Worm (Caenorhabditis elegans) whole organism, late embryonic: ENCODE measurements around the gene F54B8.1.

Experiments
- C38D4.7 ChIP-seq: fragments of 200-800 bp; sonication (Bioruptor generic); optimal IDR thresholded peaks from 2 replicates; lab custom pipeline; 2018; ENCODE audit warnings: mild to moderate bottlenecking, missing genetic modification characterization, moderate library complexity, missing compliant biosample characterization
- T23F11.4 ChIP-seq: fragments of 200-800 bp; sonication (Bioruptor generic); optimal IDR thresholded peaks from 2 replicates; lab custom pipeline; 2018; ENCODE audit warnings: mild to moderate bottlenecking, missing genetic modification characterization, missing compliant biosample characterization
- Y22D7AL.16 ChIP-seq: sonication (generic microtip); optimal IDR thresholded peaks from 2 replicates; lab custom pipeline; 2016; ENCODE audit warnings: missing genetic modification characterization, missing compliant biosample characterization
- ahr-1 ChIP-seq: sonication (generic microtip); optimal IDR thresholded peaks from 2 replicates; lab custom pipeline; 2016; ENCODE audit warnings: missing genetic modification characterization, missing compliant biosample characterization
- ceh-18 ChIP-seq: sonication (generic microtip); optimal IDR thresholded peaks from 2 replicates; lab custom pipeline; 2016; ENCODE audit warnings: missing genetic modification characterization, missing compliant biosample characterization
- ceh-19 ChIP-seq: fragments of 200-800 bp; sonication (Bioruptor generic); optimal IDR thresholded peaks from 2 replicates; lab custom pipeline; 2018; ENCODE audit warnings: mild to moderate bottlenecking, missing genetic modification characterization, missing compliant biosample characterization
- ceh-2 ChIP-seq: sonication (generic microtip); optimal IDR thresholded peaks from 2 replicates; lab custom pipeline; 2016; ENCODE audit warnings: missing genotype, missing genetic modification characterization, missing compliant biosample characterization
- ceh-22 ChIP-seq: sonication (generic microtip); optimal IDR thresholded peaks from 2 replicates; lab custom pipeline; 2017; ENCODE audit warnings: missing biosample characterization, missing genetic modification characterization
- ceh-30 ChIP-seq: fragments of 150-350 bp; optimal IDR thresholded peaks from 2 replicates; lab custom pipeline; 2014; ENCODE audit warnings: missing biosample characterization, missing genetic modification characterization
- ceh-31 ChIP-seq: sonication (generic microtip); optimal IDR thresholded peaks from 2 replicates; lab custom pipeline; 2016; ENCODE audit warnings: missing genetic modification characterization, missing compliant biosample characterization
- ceh-34 ChIP-seq: sonication (generic microtip); optimal IDR thresholded peaks from 2 replicates; lab custom pipeline; 2016; ENCODE audit warnings: mild to moderate bottlenecking, missing genetic modification characterization, missing compliant biosample characterization
- ceh-48 ChIP-seq: sonication (generic microtip); optimal IDR thresholded peaks from 2 replicates; lab custom pipeline; 2016; ENCODE audit warnings: missing genetic modification characterization, inconsistent platforms, missing compliant biosample characterization
- ceh-6 ChIP-seq: fragments of 200-800 bp; sonication (Bioruptor generic); optimal IDR thresholded peaks from 2 replicates; lab custom pipeline; 2018; ENCODE audit warnings: mild to moderate bottlenecking, missing genetic modification characterization, missing compliant biosample characterization
- dve-1 ChIP-seq: sonication (generic microtip); optimal IDR thresholded peaks from 2 replicates; lab custom pipeline; 2017; ENCODE audit warnings: antibody characterized with exemption, mild to moderate bottlenecking, missing genetic modification characterization, missing compliant biosample characterization
- elt-2 ChIP-seq: sonication (generic microtip); optimal IDR thresholded peaks from 2 replicates; lab custom pipeline; 2016; ENCODE audit warnings: missing genetic modification reagents, missing genetic modification characterization, missing compliant biosample characterization
- elt-4 ChIP-seq: sonication (generic microtip); optimal IDR thresholded peaks from 2 replicates; lab custom pipeline; 2016; ENCODE audit warnings: missing genetic modification characterization, missing compliant biosample characterization
- ets-4 ChIP-seq: sonication (generic microtip); optimal IDR thresholded peaks from 2 replicates; lab custom pipeline; 2016; ENCODE audit warnings: missing genetic modification characterization, missing compliant biosample characterization
- fax-1 ChIP-seq: sonication (generic microtip); optimal IDR thresholded peaks from 2 replicates; lab custom pipeline; 2016; ENCODE audit warnings: missing genotype, missing genetic modification characterization, missing compliant biosample characterization
- fkh-10 ChIP-seq: fragments of 150-350 bp; optimal IDR thresholded peaks from 2 replicates; lab custom pipeline; 2014; ENCODE audit warnings: missing biosample characterization, missing genetic modification reagents, missing genetic modification characterization
- fkh-6 ChIP-seq: sonication (generic microtip); optimal IDR thresholded peaks from 2 replicates; lab custom pipeline; 2016; ENCODE audit warnings: missing genetic modification characterization, missing compliant biosample characterization
- gmeb-2 ChIP-seq: sonication (generic microtip); optimal IDR thresholded peaks from 2 replicates; lab custom pipeline; 2016; ENCODE audit warnings: missing genetic modification characterization, inconsistent platforms, missing compliant biosample characterization
- hlh-13 ChIP-seq: fragments of 200-800 bp; sonication (Bioruptor generic); optimal IDR thresholded peaks from 2 replicates; lab custom pipeline; 2018; ENCODE audit warnings: mild to moderate bottlenecking, missing genetic modification characterization, missing compliant biosample characterization
- hlh-15 ChIP-seq: sonication (generic microtip); optimal IDR thresholded peaks from 2 replicates; lab custom pipeline; 2016; ENCODE audit warnings: missing genetic modification characterization, missing compliant biosample characterization
- hlh-30 ChIP-seq: sonication (generic microtip); optimal IDR thresholded peaks from 2 replicates; lab custom pipeline; 2017; ENCODE audit warnings: antibody characterized with exemption, missing genetic modification characterization, missing compliant biosample characterization; ENCODE audit not compliant: insufficient read depth
- hlh-8 ChIP-seq: sonication (generic microtip); optimal IDR thresholded peaks from 2 replicates; lab custom pipeline; 2016; ENCODE audit warnings: missing genotype, missing genetic modification characterization, missing compliant biosample characterization
- lin-11 ChIP-seq: fragments of 200-800 bp; sonication (Bioruptor generic); optimal IDR thresholded peaks from 2 replicates; lab custom pipeline; 2018; ENCODE audit warnings: mild to moderate bottlenecking, missing genetic modification characterization, missing compliant biosample characterization
- madf-2 ChIP-seq: sonication (generic microtip); optimal IDR thresholded peaks from 2 replicates; lab custom pipeline; 2017; ENCODE audit warnings: missing genetic modification characterization, missing compliant biosample characterization
- mec-3 ChIP-seq: sonication (generic microtip); optimal IDR thresholded peaks from 2 replicates; lab custom pipeline; 2016; ENCODE audit warnings: borderline replicate concordance, missing genetic modification characterization, missing compliant biosample characterization
- nfya-1 ChIP-seq: sonication (generic microtip); optimal IDR thresholded peaks from 2 replicates; lab custom pipeline; 2017; ENCODE audit warnings: missing genetic modification characterization, mild to moderate bottlenecking, missing compliant biosample characterization, antibody characterized with exemption, moderate library complexity
- pag-3 ChIP-seq: sonication (generic microtip); optimal IDR thresholded peaks from 2 replicates; lab custom pipeline; 2016; ENCODE audit warnings: missing compliant biosample characterization, missing genetic modification characterization, borderline replicate concordance
- pat-9 ChIP-seq: fragments of 200-800 bp; sonication (Bioruptor generic); optimal IDR thresholded peaks from 2 replicates; lab custom pipeline; 2018; ENCODE audit warnings: mild to moderate bottlenecking, missing genetic modification characterization, moderate library complexity, missing compliant biosample characterization
- pha-2 ChIP-seq: sonication (generic microtip); optimal IDR thresholded peaks from 2 replicates; lab custom pipeline; 2017; ENCODE audit warnings: mild to moderate bottlenecking, missing genetic modification characterization, missing compliant biosample characterization
- pha-4 ChIP-seq: fragments of 150-350 bp; optimal IDR thresholded peaks from 2 replicates; lab custom pipeline; 2018; ENCODE audit warnings: missing biosample characterization, missing genetic modification reagents, missing genetic modification characterization
- pqm-1 ChIP-seq: sonication (generic microtip); optimal IDR thresholded peaks from 2 replicates; lab custom pipeline; 2016; ENCODE audit warnings: missing genetic modification characterization, missing compliant biosample characterization
- pros-1 ChIP-seq: fragments of 150-350 bp; optimal IDR thresholded peaks from 2 replicates; lab custom pipeline; 2014; ENCODE audit warnings: missing biosample characterization, missing genetic modification reagents, missing genetic modification characterization
- rnt-1 ChIP-seq: sonication (generic microtip); optimal IDR thresholded peaks from 2 replicates; lab custom pipeline; 2016; ENCODE audit warnings: missing genetic modification characterization, missing compliant biosample characterization
- sox-4 ChIP-seq: sonication (generic microtip); optimal IDR thresholded peaks from 2 replicates; lab custom pipeline; 2017; ENCODE audit warnings: mild to moderate bottlenecking, missing genetic modification characterization, inconsistent platforms, missing compliant biosample characterization
- syd-9 ChIP-seq: sonication (generic microtip); optimal IDR thresholded peaks from 2 replicates; lab custom pipeline; 2016; ENCODE audit warnings: mild to moderate bottlenecking, missing genetic modification characterization, moderate library complexity, missing compliant biosample characterization
- ttx-3 ChIP-seq: sonication (generic microtip); optimal IDR thresholded peaks from 2 replicates; lab custom pipeline; 2016; ENCODE audit warnings: missing genetic modification reagents, missing genetic modification characterization, missing compliant biosample characterization
- unc-3 ChIP-seq, 2 experiments: fragments of 200-800 bp in 1 of 2; sonication (Bioruptor generic) in 1 of 2; sonication (generic microtip) in 1 of 2; conservative IDR thresholded peaks in 1 of 2; optimal IDR thresholded peaks in 1 of 2; 2 replicates each; pipeline versions ENCODE4 v1.3.6 to Lab custom; 2016 to 2022; ENCODE audit warnings: missing compliant biosample characterization in 2 of 2, missing genetic modification characterization in 2 of 2, missing genetic modification reagents in 1 of 2
- unc-42 ChIP-seq: sonication (generic microtip); optimal IDR thresholded peaks from 2 replicates; lab custom pipeline; 2016; ENCODE audit warnings: missing genotype, missing genetic modification characterization, missing compliant biosample characterization
- unc-55 ChIP-seq: sonication (generic microtip); optimal IDR thresholded peaks from 2 replicates; lab custom pipeline; 2017; ENCODE audit warnings: missing biosample characterization, missing genetic modification reagents, missing genetic modification characterization
- unc-86 ChIP-seq: sonication (generic microtip); optimal IDR thresholded peaks from 2 replicates; lab custom pipeline; 2016; ENCODE audit warnings: missing genetic modification characterization, missing compliant biosample characterization
- zip-5 ChIP-seq: sonication (generic microtip); optimal IDR thresholded peaks from 2 replicates; lab custom pipeline; 2016; ENCODE audit warnings: missing genetic modification characterization, missing compliant biosample characterization
- ztf-16 ChIP-seq: sonication (generic microtip); optimal IDR thresholded peaks from 2 replicates; lab custom pipeline; 2017; ENCODE audit warnings: missing genetic modification characterization, missing compliant biosample characterization

Gene F54B8.1

ce11 chrV:15810446-15810845 is at the start of gene F54B8.1:
Gene F54B8.1 (plus strand): TSS chrV:15810746.
- no peak for TF ChIP-seq pha-2 (tag; lab: Kevin White, UChicago)
- TF ChIP-seq ceh-22, result no peak
- TF ChIP-seq fax-1 (tag; lab: Kevin White, UChicago), result no peak
- no peak for TF ChIP-seq mec-3 (tag; lab: Kevin White, UChicago)
- TF ChIP-seq unc-55 (GFP tag; lab: Kevin White, UChicago), result no peak
- no peak for TF ChIP-seq fkh-6 (tag; lab: Kevin White, UChicago)
- no peak for TF ChIP-seq madf-2 (tag; lab: Kevin White, UChicago)
- TF ChIP-seq hlh-15, result no peak
- no peak for TF ChIP-seq syd-9
- TF ChIP-seq ceh-19 (GFP tag; lab: Kevin White, UChicago), result no peak

- TF ChIP-seq fkh-6 (tag; lab: Kevin White, UChicago), result no peak
- no peak for TF ChIP-seq pha-2 (tag; lab: Kevin White, UChicago)
- TF ChIP-seq C38D4.7 (GFP tag; lab: Kevin White, UChicago), result no peak
- no peak for TF ChIP-seq syd-9
- TF ChIP-seq fkh-10 (GFP tag; lab: Kevin White, UChicago), result no peak
- TF ChIP-seq elt-2 (tag; lab: Kevin White, UChicago), result peak; percentile 54
- TF ChIP-seq lin-11 (tag; lab: Kevin White, UChicago), result peak; percentile 10
- TF ChIP-seq pqm-1, result no peak
- no peak for TF ChIP-seq ceh-48 (tag; lab: Kevin White, UChicago)
- no peak for TF ChIP-seq fax-1 (tag; lab: Kevin White, UChicago)
- peak; percentile 4 for TF ChIP-seq ceh-34
- TF ChIP-seq ceh-22, result no peak
- TF ChIP-seq ets-4, result peak; percentile 1
- peak; percentile 10 for TF ChIP-seq ztf-16 (tag; lab: Kevin White, UChicago)
- TF ChIP-seq T23F11.4, result no peak
- TF ChIP-seq ceh-31, result no peak
- no peak for TF ChIP-seq elt-4 (tag; lab: Kevin White, UChicago)
- no peak for TF ChIP-seq ceh-19 (GFP tag; lab: Kevin White, UChicago)
- TF ChIP-seq zip-5, result no peak
- TF ChIP-seq Y22D7AL.16 (tag; lab: Kevin White, UChicago), result no peak
- no peak for TF ChIP-seq hlh-13
- TF ChIP-seq sox-4 (tag; lab: Kevin White, UChicago), result no peak
- TF ChIP-seq unc-55 (GFP tag; lab: Kevin White, UChicago), result peak; percentile 39
- TF ChIP-seq pat-9 (tag; lab: Kevin White, UChicago), result peak; percentile 14
- no peak for TF ChIP-seq hlh-15
- no peak for TF ChIP-seq ceh-6
- TF ChIP-seq unc-86 (tag; lab: Kevin White, UChicago), result peak; percentile 46
- no peak for TF ChIP-seq pros-1 (tag; lab: Kevin White, UChicago)
- TF ChIP-seq nfya-1, result peak; percentile 77
- TF ChIP-seq unc-42 (tag; lab: Kevin White, UChicago), result peak; percentile 76
- TF ChIP-seq madf-2 (tag; lab: Kevin White, UChicago), result no peak
- no peak for TF ChIP-seq pag-3
- TF ChIP-seq rnt-1 (tag; lab: Kevin White, UChicago), result no peak
- no peak for TF ChIP-seq unc-3 (GFP tag; conservative IDR thresholded peaks at IDR 0.05; lab: Robert Waterston, UW)
- peak; percentile 13 for TF ChIP-seq unc-3 (tag; optimal IDR thresholded peaks at IDR 0.05; lab: Kevin White, UChicago)
- TF ChIP-seq gmeb-2 (tag; lab: Kevin White, UChicago), result peak; percentile 8
- TF ChIP-seq ahr-1 (tag; lab: Kevin White, UChicago), result no peak
- no peak for TF ChIP-seq ceh-2 (tag; lab: Kevin White, UChicago)
- TF ChIP-seq ttx-3 (tag; lab: Kevin White, UChicago), result peak; percentile 2
- TF ChIP-seq ceh-18 (tag; lab: Kevin White, UChicago), result peak; percentile 32
- TF ChIP-seq hlh-30 (tag; lab: Kevin White, UChicago), result peak; percentile 7
- TF ChIP-seq pha-4 (tag; lab: Kevin White, UChicago), result no peak
- TF ChIP-seq ceh-30, result peak; percentile 84
- TF ChIP-seq hlh-8, result no peak
- peak; percentile 52 for TF ChIP-seq dve-1 (tag; lab: Kevin White, UChicago)
Measured at ce11 chrV:15766122-15766594, 44.4 kb upstream of the F54B8.1 start, which contains the start of the genes haf-3 and F57A10.2. Gene haf-3 (minus strand): TSS chrV:15766172. Gene F57A10.2 (plus strand): TSS chrV:15766575.
